Fruit fly (Drosophila melanogaster) Kc167 (cell line): ENCODE measurements around the gene CG17996.

Experiments
- Myc ChIP-seq: fragments of >200 bp; optimal IDR thresholded peaks from 2 replicates; lab custom pipeline; 2017; ENCODE audit warnings: missing external identifiers
- Sin3A ChIP-seq: fragments of >200 bp; optimal IDR thresholded peaks from 2 replicates; lab custom pipeline; 2018; ENCODE audit warnings: missing external identifiers
- psq ChIP-seq: fragments of >200 bp; optimal IDR thresholded peaks from 2 replicates; lab custom pipeline; 2017; ENCODE audit warnings: missing external identifiers

DNA sequence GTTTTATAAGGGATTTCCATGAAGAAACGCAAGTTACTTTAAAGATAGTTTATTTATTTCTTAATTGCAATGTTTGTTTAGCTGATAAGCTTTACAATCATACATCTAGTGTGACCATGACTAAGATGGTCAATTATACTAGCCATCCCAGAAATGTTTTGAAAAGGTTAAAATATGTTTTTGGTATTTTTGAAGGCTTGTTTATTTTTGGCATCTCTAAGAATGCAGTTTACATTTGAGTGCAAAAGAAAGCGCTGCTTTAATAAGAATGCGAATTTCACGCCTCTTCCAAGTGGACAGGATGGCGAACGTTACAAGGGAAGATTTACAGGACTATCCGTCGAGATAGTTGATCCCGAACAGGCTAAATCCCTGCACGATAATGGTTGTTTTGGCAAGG, 1.3 kb downstream of the CG17996 start, which contains the start of gene Tsen2:
- no peak for TF ChIP-seq psq (lab: Kevin White, UChicago)
- no peak for TF ChIP-seq Myc (lab: Kevin White, UChicago)
- TF ChIP-seq Sin3A: no peak
